Comparison of ENCODE assay signal across 4 fruit fly cellular contexts in genomic region chr2L:7923636-7924301, dm6.
TF ChIP-seq lines count a peak whose summit lies in the region.

No protein-coding gene starts in this region.

- no peak for TF ChIP-seq CTCF in whole organism, embryonic (GFP tag; optimal IDR thresholded peaks at IDR 0.05; lab: Kevin White, UChicago)

TF ChIP-seq in whole organism, embryonic, 481 proteins besides CTCF, POLR2A, EP300 and RAD21 (continues in another document):
- TF ChIP-seq CG2202 (tag; optimal IDR thresholded peaks at IDR 0.05; lab: Kevin White, UChicago) (no peak), esg (GFP tag; conservative IDR thresholded peaks at IDR 0.05; lab: Robert Waterston, UW) (no peak), CG3163 (GFP tag; optimal IDR thresholded peaks at IDR 0.05; lab: Kevin White, UChicago) (no peak), CG10565 (GFP tag; optimal IDR thresholded peaks at IDR 0.05; lab: Kevin White, UChicago) (no peak), CG5245 (GFP tag; optimal IDR thresholded peaks at IDR 0.05; lab: Kevin White, UChicago) (no peak), chn (GFP tag; optimal IDR thresholded peaks at IDR 0.05; lab: Kevin White, UChicago) (no peak), repo (GFP tag; optimal IDR thresholded peaks at IDR 0.05; lab: Kevin White, UChicago) (no peak), nau (GFP tag; optimal IDR thresholded peaks at IDR 0.05; lab: Kevin White, UChicago) (no peak), CG13123 (GFP tag; optimal IDR thresholded peaks at IDR 0.05; lab: Kevin White, UChicago) (no peak), ci (GFP tag; IDR thresholded peaks at IDR 0.05; lab: Robert Waterston, UW) (0 out of 3 replicates have a peak, but pooled peaks have one; percentile 18), CG7839 (tag; optimal IDR thresholded peaks at IDR 0.05; lab: Kevin White, UChicago) (peak; percentile 8), HLH54F (GFP tag; optimal IDR thresholded peaks at IDR 0.05; lab: Kevin White, UChicago) (no peak), CG33557 (GFP tag; optimal IDR thresholded peaks at IDR 0.05; lab: Kevin White, UChicago) (no peak), cas (GFP tag; IDR thresholded peaks at IDR 0.05; lab: Robert Waterston, UW) (no peak), crol (GFP tag; IDR thresholded peaks at IDR 0.05; lab: Robert Waterston, UW) (no peak), Xrp1 (GFP tag; IDR thresholded peaks at IDR 0.05; lab: Robert Waterston, UW) (no peak), CG31388 (GFP tag; optimal IDR thresholded peaks at IDR 0.05; lab: Kevin White, UChicago) (no peak), sens (GFP tag; lab: Kevin White, UChicago) (peak; percentile 43), CG2199 (GFP tag; IDR thresholded peaks at IDR 0.05; lab: Robert Waterston, UW) (no peak), cg (GFP tag; optimal IDR thresholded peaks at IDR 0.05; lab: Kevin White, UChicago) (no peak), Chrac-16 (GFP tag; optimal IDR thresholded peaks at IDR 0.05; lab: Kevin White, UChicago) (no peak), CG2889 (GFP tag; IDR thresholded peaks at IDR 0.05; lab: Robert Waterston, UW) (no peak), CG9797 (GFP tag; optimal IDR thresholded peaks at IDR 0.05; lab: Kevin White, UChicago) (no peak), CG34376 (GFP tag; optimal IDR thresholded peaks at IDR 0.05; lab: Kevin White, UChicago) (no peak)

TF ChIP-seq in whole organism, prepupa, 60 proteins besides CTCF, POLR2A, EP300 and RAD21 (continues in another document):
- no peak for TF ChIP-seq Eip93F (GFP tag; optimal IDR thresholded peaks at IDR 0.05; lab: Kevin White, UChicago)
- TF ChIP-seq Eip75B (GFP tag; optimal IDR thresholded peaks at IDR 0.05; lab: Kevin White, UChicago) = no peak
- TF ChIP-seq fd85E (GFP tag; optimal IDR thresholded peaks at IDR 0.05; lab: Kevin White, UChicago) = no peak
- TF ChIP-seq dac (GFP tag; optimal IDR thresholded peaks at IDR 0.05; lab: Kevin White, UChicago) = no peak
- TF ChIP-seq CG3919 (GFP tag; optimal IDR thresholded peaks at IDR 0.05; lab: Kevin White, UChicago) = no peak
- TF ChIP-seq Smox (GFP tag; optimal IDR thresholded peaks at IDR 0.05; lab: Kevin White, UChicago) = no peak
- peak; percentile 13 for TF ChIP-seq CG6808 (GFP tag; optimal IDR thresholded peaks at IDR 0.05; lab: Kevin White, UChicago)
- TF ChIP-seq Eip78C (GFP tag; lab: Kevin White, UChicago) = peak; percentile 35
- peak; percentile 8 for TF ChIP-seq spab (GFP tag; optimal IDR thresholded peaks at IDR 0.05; lab: Kevin White, UChicago)
- TF ChIP-seq svp (GFP tag; lab: Kevin White, UChicago) = no peak
- TF ChIP-seq CG6163 (GFP tag; IDR thresholded peaks at IDR 0.05; lab: Robert Waterston, UW) = peak; percentile 36; the same call in 1 of the 3 replicates
- TF ChIP-seq CG6792 (GFP tag; optimal IDR thresholded peaks at IDR 0.05; lab: Kevin White, UChicago) = peak; percentile 4
- no peak for TF ChIP-seq CG4318 (GFP tag; optimal IDR thresholded peaks at IDR 0.05; lab: Kevin White, UChicago)
- no peak for TF ChIP-seq CG11762 (GFP tag; optimal IDR thresholded peaks at IDR 0.05; lab: Kevin White, UChicago; ENCODE audit: insufficient read depth)
- TF ChIP-seq Ets96B (tag; optimal IDR thresholded peaks at IDR 0.05; lab: Kevin White, UChicago) = peak; percentile 46
- peak in 1 of 2 experiments; percentile 22 for TF ChIP-seq salr (GFP tag; optimal IDR thresholded peaks at IDR 0.05; lab: Kevin White, UChicago)
- TF ChIP-seq dsx (GFP tag; optimal IDR thresholded peaks at IDR 0.05; lab: Kevin White, UChicago; ENCODE audit: poor library complexity, severe bottlenecking) = peak; percentile 42
- TF ChIP-seq eg (GFP tag; IDR thresholded peaks at IDR 0.05; lab: Robert Waterston, UW) = no peak
- TF ChIP-seq CG31627 (GFP tag; optimal IDR thresholded peaks at IDR 0.05; lab: Kevin White, UChicago) = no peak
- no peak for TF ChIP-seq topi (GFP tag; optimal IDR thresholded peaks at IDR 0.05; lab: Kevin White, UChicago)
- TF ChIP-seq Hr38 (GFP tag; optimal IDR thresholded peaks at IDR 0.05; lab: Kevin White, UChicago) = no peak
- TF ChIP-seq Hr39 (GFP tag; optimal IDR thresholded peaks at IDR 0.05; lab: Kevin White, UChicago) = no peak
- no peak for TF ChIP-seq Ets21C (GFP tag; optimal IDR thresholded peaks at IDR 0.05; lab: Kevin White, UChicago)
- TF ChIP-seq CG32006 (GFP tag; optimal IDR thresholded peaks at IDR 0.05; lab: Kevin White, UChicago) = peak; percentile 47

TF ChIP-seq in whole organism, pupa, 21 proteins besides CTCF, POLR2A, EP300 and RAD21:
- no peak for TF ChIP-seq Snoo (tag; optimal IDR thresholded peaks at IDR 0.05; lab: Kevin White, UChicago)
- peak; percentile 20 for TF ChIP-seq CG8301 (tag; optimal IDR thresholded peaks at IDR 0.05; lab: Kevin White, UChicago)
- peak; percentile 54 for TF ChIP-seq CG8159 (tag; optimal IDR thresholded peaks at IDR 0.05; lab: Kevin White, UChicago)
- no peak for TF ChIP-seq D1 (tag; optimal IDR thresholded peaks at IDR 0.05; lab: Kevin White, UChicago)
- no peak for TF ChIP-seq CG4496 (GFP tag; IDR thresholded peaks at IDR 0.05; lab: Robert Waterston, UW)
- TF ChIP-seq CG10348 (GFP tag; IDR thresholded peaks at IDR 0.05; lab: Robert Waterston, UW) = no peak
- TF ChIP-seq CG32121 (GFP tag; IDR thresholded peaks at IDR 0.05; lab: Robert Waterston, UW) = no peak
- TF ChIP-seq CG14655 (GFP tag; optimal IDR thresholded peaks at IDR 0.05; lab: Kevin White, UChicago) = peak; percentile 49
- TF ChIP-seq CG17806 (tag; optimal IDR thresholded peaks at IDR 0.05; lab: Kevin White, UChicago) = peak; percentile 29
- TF ChIP-seq rn (GFP tag; IDR thresholded peaks at IDR 0.05; lab: Robert Waterston, UW) = no peak
- no peak for TF ChIP-seq Pif1B (GFP tag; optimal IDR thresholded peaks at IDR 0.05; lab: Kevin White, UChicago)
- TF ChIP-seq CG15710 (tag; optimal IDR thresholded peaks at IDR 0.05; lab: Kevin White, UChicago) = peak; percentile 77
- no peak for TF ChIP-seq CG12605 (GFP tag; IDR thresholded peaks at IDR 0.05; lab: Robert Waterston, UW)
- TF ChIP-seq gl (tag; optimal IDR thresholded peaks at IDR 0.05; lab: Kevin White, UChicago) = no peak
- TF ChIP-seq fd96Ca (GFP tag; IDR thresholded peaks at IDR 0.05; lab: Robert Waterston, UW) = no peak
- TF ChIP-seq Pif1A (GFP tag; optimal IDR thresholded peaks at IDR 0.05; lab: Kevin White, UChicago) = peak; percentile 26
- peak; percentile 43 for TF ChIP-seq CG9948 (tag; optimal IDR thresholded peaks at IDR 0.05; lab: Kevin White, UChicago)
- TF ChIP-seq Ets98B (GFP tag; IDR thresholded peaks at IDR 0.05; lab: Robert Waterston, UW) = no peak
- peak; percentile 64 for TF ChIP-seq CG34367 (tag; optimal IDR thresholded peaks at IDR 0.05; lab: Kevin White, UChicago)
- no peak for TF ChIP-seq EcR (GFP tag; optimal IDR thresholded peaks at IDR 0.05; lab: Kevin White, UChicago)
- no peak for TF ChIP-seq CG13204 (GFP tag; optimal IDR thresholded peaks at IDR 0.05; lab: Kevin White, UChicago)
TF ChIP-seq in whole organism, pupa: peak in this region for 8.

TF ChIP-seq in whole organism, wandering third instar larva, 38 proteins besides CTCF, POLR2A, EP300 and RAD21:
- peak; percentile 94 for TF ChIP-seq Dfd (GFP tag; optimal IDR thresholded peaks at IDR 0.05; lab: Kevin White, UChicago)
- no peak for TF ChIP-seq CG9705 (GFP tag; optimal IDR thresholded peaks at IDR 0.05; lab: Kevin White, UChicago)
- no peak for TF ChIP-seq Dif (GFP tag; optimal IDR thresholded peaks at IDR 0.05; lab: Kevin White, UChicago; ENCODE audit: partially characterized antibody)
- no peak for TF ChIP-seq Jra (GFP tag; optimal IDR thresholded peaks at IDR 0.05; lab: Kevin White, UChicago)
- no peak for TF ChIP-seq dl (GFP tag; optimal IDR thresholded peaks at IDR 0.05; lab: Kevin White, UChicago; ENCODE audit: insufficient read depth in 1 of 2, partially characterized antibody in 2 of 2)
- TF ChIP-seq Hr78 (GFP tag; optimal IDR thresholded peaks at IDR 0.05; lab: Kevin White, UChicago) = no peak
- TF ChIP-seq rgr (GFP tag; optimal IDR thresholded peaks at IDR 0.05; lab: Kevin White, UChicago) = no peak
- no peak for TF ChIP-seq GATAd (GFP tag; optimal IDR thresholded peaks at IDR 0.05; lab: Kevin White, UChicago)
- TF ChIP-seq Vsx2 (GFP tag; optimal IDR thresholded peaks at IDR 0.05; lab: Kevin White, UChicago; ENCODE audit: partially characterized antibody) = no peak
TF ChIP-seq in whole organism, wandering third instar larva: peak in this region for 1.

Comparison
In these comparisons a context has a peak if more than half of its experiments do, and no peak if none do; other contexts are left out.
1. Of the 7 proteins assayed by ChIP-seq in both whole organism, embryonic and whole organism, prepupa: peak only in whole organism, embryonic: Hr39 and Sox102F; only in whole organism, prepupa: none; in both: none; in neither: 5.